Worm (Caenorhabditis elegans) whole organism, young adult: ENCODE results near the gene F34D10.4.

ENCODE experiments used
- C17E4.6 ChIP-seq: fragments of 200-800 bp; sonication (Bioruptor generic); IDR thresholded peaks from 2 replicates; pipeline ENCODE4 v1.3.6; 2022; ENCODE audit warnings: missing genetic modification reagents, missing genetic modification characterization, missing compliant biosample characterization
- D2030.7 ChIP-seq: fragments of 200-800 bp; sonication (Bioruptor generic); IDR thresholded peaks from 2 replicates; pipeline ENCODE4 v1.3.6; 2022; ENCODE audit warnings: missing genetic modification reagents, missing genetic modification characterization, missing compliant biosample characterization
- F22D6.2 ChIP-seq: sonication (generic microtip); optimal IDR thresholded peaks from 2 replicates; lab custom pipeline; 2016; ENCODE audit warnings: mild to moderate bottlenecking, missing genetic modification characterization, missing compliant biosample characterization
- F33H1.4 ChIP-seq: fragments of 200-800 bp; sonication (Bioruptor generic); IDR thresholded peaks from 2 replicates; pipeline ENCODE4 v1.3.6; 2022; ENCODE audit warnings: missing genetic modification reagents, missing genetic modification characterization, missing compliant biosample characterization
- F39B2.1 ChIP-seq: fragments of 200-800 bp; sonication (Bioruptor generic); IDR thresholded peaks from 2 replicates; pipeline ENCODE4 v1.3.6; 2022; ENCODE audit warnings: missing genetic modification reagents, missing genetic modification characterization, missing compliant biosample characterization
- F57C9.4 ChIP-seq: sonication (generic microtip); optimal IDR thresholded peaks from 2 replicates; lab custom pipeline; 2017; ENCODE audit warnings: mild to moderate bottlenecking, missing genetic modification characterization, missing compliant biosample characterization
- K12H6.12 ChIP-seq: fragments of 200-800 bp; sonication (Bioruptor generic); optimal IDR thresholded peaks from 2 replicates; lab custom pipeline; 2018; ENCODE audit warnings: mild to moderate bottlenecking, missing genetic modification characterization, missing compliant biosample characterization
- Y53G8AR.9 ChIP-seq: fragments of 200-800 bp; sonication (Bioruptor generic); conservative IDR thresholded peaks from 2 replicates; pipeline ENCODE4 v1.3.6; 2022; ENCODE audit warnings: missing genetic modification reagents, missing genetic modification characterization, missing compliant biosample characterization
- Y56A3A.18 ChIP-seq: fragments of 200-800 bp; sonication (Bioruptor generic); IDR thresholded peaks from 2 replicates; pipeline ENCODE4 v1.3.6; 2022; ENCODE audit warnings: missing genetic modification reagents, missing genetic modification characterization, missing compliant biosample characterization
- ama-1 ChIP-seq, 3 experiments: fragments of 150-350 bp in 1 of 3; sonication (generic microtip) in 2 of 3; optimal IDR thresholded peaks; 2 replicates each; lab custom pipeline; 2014 to 2018; ENCODE audit warnings: missing biosample characterization in 2 of 3, missing genetic modification characterization in 2 of 3, missing genetic modification reagents in 2 of 3
- athp-1 ChIP-seq: sonication (generic microtip); optimal IDR thresholded peaks from 2 replicates; lab custom pipeline; 2017; ENCODE audit warnings: mild to moderate bottlenecking, missing genetic modification characterization, missing compliant biosample characterization
- bed-2 ChIP-seq: fragments of 200-800 bp; sonication (Bioruptor generic); IDR thresholded peaks from 2 replicates; pipeline ENCODE4 v1.3.6; 2022; ENCODE audit warnings: missing genetic modification reagents, missing genetic modification characterization, missing compliant biosample characterization
- ccch-3 ChIP-seq: fragments of 200-800 bp; sonication (Bioruptor generic); optimal IDR thresholded peaks from 2 replicates; lab custom pipeline; 2018; ENCODE audit warnings: mild to moderate bottlenecking, missing genetic modification characterization, missing compliant biosample characterization
- cebp-1 ChIP-seq, 2 experiments: fragments of 200-800 bp in 1 of 2; sonication (Bioruptor generic) in 1 of 2; sonication (generic microtip) in 1 of 2; IDR thresholded peaks in 1 of 2; optimal IDR thresholded peaks in 1 of 2; 2 replicates each; pipeline versions ENCODE4 v1.3.6 to Lab custom; 2017 to 2022; ENCODE audit warnings: missing compliant biosample characterization in 2 of 2, missing genetic modification characterization in 2 of 2, mild to moderate bottlenecking in 1 of 2, missing genetic modification reagents in 1 of 2, moderate library complexity in 1 of 2
- ceh-100 ChIP-seq: fragments of 200-800 bp; sonication (Bioruptor generic); IDR thresholded peaks from 2 replicates; pipeline ENCODE4 v1.3.6; 2022; ENCODE audit warnings: missing genetic modification reagents, missing genetic modification characterization, missing compliant biosample characterization
- chd-7 ChIP-seq: sonication (generic microtip); optimal IDR thresholded peaks from 2 replicates; lab custom pipeline; 2016; ENCODE audit warnings: mild to moderate bottlenecking, missing genetic modification characterization, moderate library complexity, missing compliant biosample characterization
- dox-1 ChIP-seq: fragments of 200-800 bp; sonication (Bioruptor generic); IDR thresholded peaks from 2 replicates; pipeline ENCODE4 v1.3.6; 2022; ENCODE audit warnings: missing genetic modification reagents, missing genetic modification characterization, missing compliant biosample characterization
- dpl-1 ChIP-seq: fragments of 150-350 bp; optimal IDR thresholded peaks from 2 replicates; lab custom pipeline; 2014; ENCODE audit warnings: missing biosample characterization, missing genetic modification reagents, missing genetic modification characterization
- efl-1 ChIP-seq: fragments of 150-350 bp; optimal IDR thresholded peaks from 2 replicates; lab custom pipeline; 2014; ENCODE audit warnings: missing biosample characterization, missing genetic modification reagents, missing genetic modification characterization
- ekl-4 ChIP-seq: fragments of 200-800 bp; sonication (Bioruptor generic); IDR thresholded peaks from 2 replicates; pipeline ENCODE4 v1.3.6; 2022; ENCODE audit warnings: missing genetic modification reagents, missing genetic modification characterization, missing compliant biosample characterization
- ets-4 ChIP-seq: fragments of 200-800 bp; sonication (Bioruptor generic); optimal IDR thresholded peaks from 2 replicates; lab custom pipeline; 2018; ENCODE audit warnings: mild to moderate bottlenecking, missing genetic modification characterization, missing compliant biosample characterization
- fkh-3 ChIP-seq: sonication (generic microtip); optimal IDR thresholded peaks from 2 replicates; lab custom pipeline; 2016; ENCODE audit warnings: mild to moderate bottlenecking, missing genetic modification characterization, missing compliant biosample characterization
- gei-17 ChIP-seq: fragments of 200-800 bp; sonication (Bioruptor generic); optimal IDR thresholded peaks from 2 replicates; lab custom pipeline; 2018; ENCODE audit warnings: mild to moderate bottlenecking, missing genetic modification characterization, missing compliant biosample characterization
- hlh-12 ChIP-seq: sonication (generic microtip); optimal IDR thresholded peaks from 2 replicates; lab custom pipeline; 2016; ENCODE audit warnings: missing genetic modification characterization, missing compliant biosample characterization
- hlh-26 ChIP-seq: fragments of 200-800 bp; sonication (Bioruptor generic); conservative IDR thresholded peaks from 2 replicates; pipeline ENCODE4 v1.3.6; 2022; ENCODE audit warnings: missing genetic modification reagents, missing genetic modification characterization, missing compliant biosample characterization
- hmg-20 ChIP-seq: fragments of 200-800 bp; sonication (Bioruptor generic); IDR thresholded peaks from 2 replicates; pipeline ENCODE4 v1.3.6; 2022; ENCODE audit warnings: missing genetic modification reagents, missing genetic modification characterization, missing compliant biosample characterization
- hsf-1 ChIP-seq: fragments of 200-800 bp; sonication (Bioruptor generic); IDR thresholded peaks from 2 replicates; pipeline ENCODE4 v1.3.6; 2022; ENCODE audit warnings: missing genetic modification reagents, missing genetic modification characterization, missing compliant biosample characterization
- lin-54 ChIP-seq: fragments of 200-800 bp; sonication (Bioruptor generic); optimal IDR thresholded peaks from 2 replicates; lab custom pipeline; 2018; ENCODE audit warnings: mild to moderate bottlenecking, missing genetic modification characterization, missing compliant biosample characterization
- lsl-1 ChIP-seq: fragments of 200-800 bp; sonication (Bioruptor generic); optimal IDR thresholded peaks from 2 replicates; lab custom pipeline; 2018; ENCODE audit warnings: mild to moderate bottlenecking, missing genetic modification characterization, moderate library complexity, missing compliant biosample characterization
- madf-6 ChIP-seq: fragments of 200-800 bp; sonication (Bioruptor generic); IDR thresholded peaks from 2 replicates; pipeline ENCODE4 v1.3.6; 2022; ENCODE audit warnings: missing genetic modification reagents, missing genetic modification characterization, missing compliant biosample characterization
- madf-8 ChIP-seq: fragments of 200-800 bp; sonication (Bioruptor generic); conservative IDR thresholded peaks from 2 replicates; pipeline ENCODE4 v1.3.6; 2022; ENCODE audit warnings: missing genetic modification reagents, missing genetic modification characterization, missing compliant biosample characterization
- mxl-1 ChIP-seq: sonication (generic microtip); optimal IDR thresholded peaks from 2 replicates; lab custom pipeline; 2016; ENCODE audit warnings: missing genetic modification characterization, missing compliant biosample characterization
- nfyb-1 ChIP-seq: fragments of 200-800 bp; sonication (Bioruptor generic); IDR thresholded peaks from 2 replicates; pipeline ENCODE4 v1.3.6; 2022; ENCODE audit warnings: missing genetic modification reagents, missing genetic modification characterization, missing compliant biosample characterization
- nhr-27 ChIP-seq: fragments of 200-800 bp; sonication (Bioruptor generic); optimal IDR thresholded peaks from 2 replicates; lab custom pipeline; 2018; ENCODE audit warnings: mild to moderate bottlenecking, missing genetic modification characterization, moderate library complexity, missing compliant biosample characterization
- nhr-90 ChIP-seq: sonication (generic microtip); optimal IDR thresholded peaks from 2 replicates; lab custom pipeline; 2016; ENCODE audit warnings: missing genotype, mild to moderate bottlenecking, missing genetic modification characterization, missing compliant biosample characterization
- pha-4 ChIP-seq: fragments of 150-350 bp; sonication (generic microtip); optimal IDR thresholded peaks from 2 replicates; lab custom pipeline; 2014; ENCODE audit warnings: missing biosample characterization, missing genetic modification reagents, missing genetic modification characterization
- rec-8 ChIP-seq, 2 experiments: sonication (generic microtip); optimal IDR thresholded peaks; 2 replicates each; lab custom pipeline; 2016; ENCODE audit warnings: mild to moderate bottlenecking in 2 of 2, missing genetic modification characterization in 2 of 2, missing genetic modification reagents in 2 of 2, missing genotype in 2 of 2, missing biosample characterization in 1 of 2, missing compliant biosample characterization in 1 of 2, moderate library complexity in 1 of 2
- snpc-3.4 ChIP-seq: sonication (generic microtip); optimal IDR thresholded peaks from 2 replicates; lab custom pipeline; 2017; ENCODE audit warnings: missing genetic modification characterization, mild to moderate bottlenecking, missing compliant biosample characterization, antibody characterized with exemption, moderate library complexity, missing genotype, missing genetic modification reagents
- somi-1 ChIP-seq: fragments of 200-800 bp; sonication (Bioruptor generic); optimal IDR thresholded peaks from 2 replicates; lab custom pipeline; 2018; ENCODE audit warnings: mild to moderate bottlenecking, missing genetic modification characterization, missing compliant biosample characterization
- sptf-2 ChIP-seq: fragments of 200-800 bp; sonication (Bioruptor generic); optimal IDR thresholded peaks from 2 replicates; lab custom pipeline; 2018; ENCODE audit warnings: mild to moderate bottlenecking, missing genetic modification characterization, missing compliant biosample characterization
- tbp1 ChIP-seq: fragments of 200-800 bp; sonication (Bioruptor generic); optimal IDR thresholded peaks from 2 replicates; lab custom pipeline; 2018; ENCODE audit warnings: mild to moderate bottlenecking, missing genetic modification characterization, missing compliant biosample characterization
- zim-3 ChIP-seq: sonication (generic microtip); optimal IDR thresholded peaks from 2 replicates; lab custom pipeline; 2017; ENCODE audit warnings: mild to moderate bottlenecking, missing genetic modification characterization, moderate library complexity, missing compliant biosample characterization
- ztf-28 ChIP-seq: fragments of 200-800 bp; sonication (Bioruptor generic); IDR thresholded peaks from 2 replicates; pipeline ENCODE4 v1.3.6; 2022; ENCODE audit warnings: missing genetic modification reagents, missing genetic modification characterization, missing compliant biosample characterization
- ztf-6 ChIP-seq: fragments of 200-800 bp; sonication (Bioruptor generic); IDR thresholded peaks from 2 replicates; pipeline ENCODE4 v1.3.6; 2022; ENCODE audit warnings: missing genetic modification reagents, missing genetic modification characterization, missing compliant biosample characterization

The F34D10.4 gene

ce11 chrIII:3723726-3724125, 12.7 kb upstream of the F34D10.4 start:
- TF ChIP-seq snpc-3.4 (tag; lab: Kevin White, UChicago): peak; percentile 65
- TF ChIP-seq ztf-6 (GFP tag; lab: Robert Waterston, UW): no peak
- peak; percentile 45 for TF ChIP-seq lsl-1
- no peak for TF ChIP-seq nfyb-1 (GFP tag; lab: Robert Waterston, UW)
- TF ChIP-seq fkh-3 (tag; lab: Kevin White, UChicago): no peak
- no peak for TF ChIP-seq Y53G8AR.9 (GFP tag; lab: Robert Waterston, UW)
- TF ChIP-seq hlh-26 (GFP tag; lab: Robert Waterston, UW): no peak
- TF ChIP-seq K12H6.12 (tag; lab: Kevin White, UChicago): no peak
- no peak for TF ChIP-seq Y56A3A.18
- peak; percentile 61; the same call in 1 of the 2 replicates for TF ChIP-seq madf-6 (GFP tag; lab: Robert Waterston, UW)
- TF ChIP-seq bed-2 (GFP tag; lab: Robert Waterston, UW): no peak
- TF ChIP-seq F33H1.4: peak; percentile 54
- peak; percentile 63 for TF ChIP-seq lin-54 (GFP tag; lab: Kevin White, UChicago)
- peak; percentile 88 for TF ChIP-seq hsf-1
- no peak for TF ChIP-seq athp-1
- no peak for TF ChIP-seq mxl-1
- peak; percentile 60 for TF ChIP-seq madf-8 (GFP tag; lab: Robert Waterston, UW)
- TF ChIP-seq rec-8 (tag; optimal IDR thresholded peaks at IDR 0.05; lab: Kevin White, UChicago): no peak
- peak; percentile 79 for TF ChIP-seq efl-1 (GFP tag; lab: Kevin White, UChicago)
- no peak for TF ChIP-seq nhr-90 (tag; lab: Kevin White, UChicago)
- no peak for TF ChIP-seq chd-7 (tag; lab: Kevin White, UChicago)
- peak; percentile 4 for TF ChIP-seq tbp1 (GFP tag; lab: Kevin White, UChicago)
- no peak for TF ChIP-seq dpl-1 (GFP tag; lab: Kevin White, UChicago)
- TF ChIP-seq ama-1 (optimal IDR thresholded peaks at IDR 0.05; lab: Kevin White, UChicago): no peak
- peak in 1 of 2 experiments; percentile 12 for TF ChIP-seq ama-1 (GFP tag; optimal IDR thresholded peaks at IDR 0.05; lab: Kevin White, UChicago)
- peak; percentile 56 for TF ChIP-seq D2030.7 (GFP tag; lab: Robert Waterston, UW)

- TF ChIP-seq ets-4 (GFP tag; lab: Kevin White, UChicago) (no peak), ekl-4 (peak; percentile 60; the same call in 1 of the 2 replicates)
Observed at ce11 chrIII:3724880-3725279, 11.5 kb upstream of the F34D10.4 start, which contains the start of gene C14B1.12. C14B1.12 (minus strand) TSS chrIII:3724980.

- no peak for TF ChIP-seq ceh-100 (GFP tag; lab: Robert Waterston, UW)
- no peak for TF ChIP-seq gei-17 (GFP tag; lab: Kevin White, UChicago)
- TF ChIP-seq F33H1.4: peak; percentile 82
- TF ChIP-seq ccch-3 (GFP tag; lab: Kevin White, UChicago): no peak
- no peak for TF ChIP-seq sptf-2
- TF ChIP-seq hlh-12: no peak
- TF ChIP-seq F39B2.1 (GFP tag; lab: Robert Waterston, UW): no peak
- no peak for TF ChIP-seq pha-4 (tag; lab: Kevin White, UChicago)
- no peak for TF ChIP-seq F57C9.4 (tag; lab: Kevin White, UChicago)
- TF ChIP-seq nhr-27: no peak
- no peak for TF ChIP-seq hmg-20
- no peak for TF ChIP-seq cebp-1 (GFP tag; IDR thresholded peaks at IDR 0.05; lab: Robert Waterston, UW)
- TF ChIP-seq cebp-1 (tag; optimal IDR thresholded peaks at IDR 0.05; lab: Kevin White, UChicago): no peak
- no peak for TF ChIP-seq dox-1
- peak; percentile 83 for TF ChIP-seq lsl-1
- TF ChIP-seq zim-3 (tag; lab: Kevin White, UChicago): no peak
- TF ChIP-seq dpl-1 (GFP tag; lab: Kevin White, UChicago): peak; percentile 33
- no peak for TF ChIP-seq F22D6.2
- TF ChIP-seq madf-8 (GFP tag; lab: Robert Waterston, UW): peak; percentile 46; the same call in 1 of the 2 replicates
- peak; percentile 77 for TF ChIP-seq madf-6 (GFP tag; lab: Robert Waterston, UW)
- no peak for TF ChIP-seq K12H6.12 (tag; lab: Kevin White, UChicago)
- TF ChIP-seq snpc-3.4 (tag; lab: Kevin White, UChicago): peak; percentile 28
- no peak for TF ChIP-seq somi-1 (GFP tag; lab: Kevin White, UChicago)
- TF ChIP-seq ztf-28: no peak
- 0 out of 2 replicates have a peak, but pooled peaks have one; percentile 26 for TF ChIP-seq D2030.7 (GFP tag; lab: Robert Waterston, UW)
- no peak for TF ChIP-seq C17E4.6
- TF ChIP-seq efl-1 (GFP tag; lab: Kevin White, UChicago): peak; percentile 68
Observed at ce11 chrIII:3726443-3726842, 10.0 kb upstream of the F34D10.4 start, which contains the start of gene gldi-5. gldi-5 (minus strand) TSS chrIII:3726500.
